Worm (Caenorhabditis elegans): Measurements from ENCODE around the gene F57F4.2.

DNA sequence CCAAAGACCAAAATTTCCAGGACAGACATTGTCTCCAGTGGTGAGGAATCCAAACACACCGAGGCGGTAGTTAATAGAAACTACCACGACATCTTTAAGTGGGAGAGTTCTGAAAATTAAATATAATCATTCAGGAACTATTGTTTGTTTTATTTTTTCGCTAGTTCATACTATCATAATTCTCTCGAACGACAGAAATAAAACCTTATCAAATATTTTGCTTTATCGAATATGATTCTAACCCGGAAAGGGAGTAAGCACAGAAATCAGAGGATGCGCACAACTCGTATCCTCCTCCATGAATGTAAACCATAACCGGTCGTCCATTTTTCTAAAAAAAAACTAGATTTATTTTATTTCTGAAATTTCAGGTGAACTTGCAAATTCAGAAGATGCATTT lies 24.7 kb downstream of the F57F4.2 start:
- no peak for TF ChIP-seq ceh-40 (GFP tag; IDR thresholded peaks at IDR 0.05)
- TF ChIP-seq ztf-25 (GFP tag; IDR thresholded peaks at IDR 0.05) = no peak
- no peak for TF ChIP-seq ztf-6 (GFP tag; IDR thresholded peaks at IDR 0.05)
- TF ChIP-seq ama-1 (optimal IDR thresholded peaks at IDR 0.05) = no peak
- no peak for TF ChIP-seq ama-1 (GFP tag; optimal IDR thresholded peaks at IDR 0.05)
- TF ChIP-seq nfya-2 (GFP tag; IDR thresholded peaks at IDR 0.05) = no peak
